Fruit fly (Drosophila melanogaster) whole organism, pupa: ENCODE data around the gene Fign.

Experiments used
- CG10348 ChIP-seq: fragments of 200-800 bp; sonication (Bioruptor generic); IDR thresholded peaks from 2 replicates; pipeline ENCODE4 v1.3.6; 2022; ENCODE audit warnings: missing biosample characterization, missing genetic modification characterization
- CG12605 ChIP-seq: fragments of 200-800 bp; sonication (Bioruptor generic); IDR thresholded peaks from 2 replicates; pipeline ENCODE4 v1.3.6; 2022; ENCODE audit warnings: missing biosample characterization, missing genetic modification characterization
- CG13204 ChIP-seq: fragments of 200-800 bp; sonication (Bioruptor generic); optimal IDR thresholded peaks from 2 replicates; lab custom pipeline; 2018; ENCODE audit warnings: missing biosample characterization, mild to moderate bottlenecking, missing genetic modification characterization, moderate library complexity
- CG14655 ChIP-seq: fragments of 200-800 bp; sonication (Bioruptor generic); optimal IDR thresholded peaks from 3 replicates; lab custom pipeline; 2017; ENCODE audit warnings: mild to moderate bottlenecking, missing biosample characterization, missing genetic modification reagents, missing genetic modification characterization
- CG15710 ChIP-seq: fragments of 200-800 bp; sonication (Bioruptor generic); optimal IDR thresholded peaks from 2 replicates; lab custom pipeline; 2018; ENCODE audit warnings: missing biosample characterization, mild to moderate bottlenecking, missing genetic modification characterization, moderate library complexity
- CG17806 ChIP-seq: fragments of 200-800 bp; sonication (Bioruptor generic); optimal IDR thresholded peaks from 2 replicates; lab custom pipeline; 2018; ENCODE audit warnings: missing biosample characterization, mild to moderate bottlenecking, missing genetic modification characterization, moderate library complexity
- CG32121 ChIP-seq: fragments of 200-800 bp; sonication (Bioruptor generic); IDR thresholded peaks from 2 replicates; pipeline ENCODE4 v1.3.6; 2022; ENCODE audit warnings: missing biosample characterization, missing genetic modification characterization
- CG34367 ChIP-seq: fragments of 200-800 bp; sonication (Bioruptor generic); optimal IDR thresholded peaks from 2 replicates; lab custom pipeline; 2018; ENCODE audit warnings: missing biosample characterization, mild to moderate bottlenecking, missing genetic modification characterization
- CG4496 ChIP-seq: fragments of 200-800 bp; sonication (Bioruptor generic); IDR thresholded peaks from 3 replicates; pipeline ENCODE4 v1.3.6; 2022; ENCODE audit warnings: missing biosample characterization, missing genetic modification characterization
- CG8159 ChIP-seq: fragments of 200-800 bp; sonication (Bioruptor generic); optimal IDR thresholded peaks from 3 replicates; lab custom pipeline; 2018; ENCODE audit warnings: missing biosample characterization, mild to moderate bottlenecking, missing genetic modification characterization, moderate library complexity
- CG8301 ChIP-seq: fragments of 200-800 bp; sonication (Bioruptor generic); optimal IDR thresholded peaks from 2 replicates; lab custom pipeline; 2018; ENCODE audit warnings: missing biosample characterization, mild to moderate bottlenecking, missing genetic modification characterization
- CG9948 ChIP-seq: fragments of 200-800 bp; sonication (Bioruptor generic); optimal IDR thresholded peaks from 2 replicates; lab custom pipeline; 2018; ENCODE audit warnings: missing biosample characterization, mild to moderate bottlenecking, missing genetic modification characterization, moderate library complexity
- D1 ChIP-seq: fragments of 200-800 bp; sonication (Bioruptor generic); optimal IDR thresholded peaks from 2 replicates; lab custom pipeline; 2018; ENCODE audit warnings: missing biosample characterization, mild to moderate bottlenecking, missing genetic modification characterization, moderate library complexity
- EcR ChIP-seq: fragments of 200-800 bp; sonication (Bioruptor generic); optimal IDR thresholded peaks from 3 replicates; lab custom pipeline; 2019; ENCODE audit warnings: missing biosample characterization, missing genetic modification characterization, mild to moderate bottlenecking, moderate library complexity, missing genetic modification reagents
- Ets98B ChIP-seq: fragments of 200-800 bp; sonication (Bioruptor generic); IDR thresholded peaks from 2 replicates; pipeline ENCODE4 v1.3.6; 2022; ENCODE audit warnings: missing biosample characterization, missing genetic modification characterization
- Pif1A ChIP-seq: fragments of 200-800 bp; sonication (Bioruptor generic); optimal IDR thresholded peaks from 3 replicates; lab custom pipeline; 2016; ENCODE audit warnings: missing biosample characterization, missing genetic modification characterization
- Pif1B ChIP-seq: fragments of 200-800 bp; sonication (Bioruptor generic); optimal IDR thresholded peaks from 3 replicates; lab custom pipeline; 2016; ENCODE audit warnings: missing biosample characterization, missing genetic modification characterization
- Snoo ChIP-seq: fragments of 200-800 bp; sonication (Bioruptor generic); optimal IDR thresholded peaks from 3 replicates; lab custom pipeline; 2017; ENCODE audit warnings: missing biosample characterization, mild to moderate bottlenecking, missing genetic modification characterization, inconsistent platforms
- fd96Ca ChIP-seq: fragments of 200-800 bp; sonication (Bioruptor generic); IDR thresholded peaks from 3 replicates; pipeline ENCODE4 v1.3.6; 2022; ENCODE audit warnings: missing biosample characterization, missing genetic modification characterization
- gl ChIP-seq: fragments of 200-800 bp; sonication (Bioruptor generic); optimal IDR thresholded peaks from 2 replicates; lab custom pipeline; 2018; ENCODE audit warnings: missing biosample characterization, mild to moderate bottlenecking, missing genetic modification characterization
- rn ChIP-seq: fragments of 200-800 bp; sonication (Bioruptor generic); IDR thresholded peaks from 2 replicates; pipeline ENCODE4 v1.3.6; 2022; ENCODE audit warnings: missing biosample characterization, missing genetic modification characterization

The Fign gene

DNA sequence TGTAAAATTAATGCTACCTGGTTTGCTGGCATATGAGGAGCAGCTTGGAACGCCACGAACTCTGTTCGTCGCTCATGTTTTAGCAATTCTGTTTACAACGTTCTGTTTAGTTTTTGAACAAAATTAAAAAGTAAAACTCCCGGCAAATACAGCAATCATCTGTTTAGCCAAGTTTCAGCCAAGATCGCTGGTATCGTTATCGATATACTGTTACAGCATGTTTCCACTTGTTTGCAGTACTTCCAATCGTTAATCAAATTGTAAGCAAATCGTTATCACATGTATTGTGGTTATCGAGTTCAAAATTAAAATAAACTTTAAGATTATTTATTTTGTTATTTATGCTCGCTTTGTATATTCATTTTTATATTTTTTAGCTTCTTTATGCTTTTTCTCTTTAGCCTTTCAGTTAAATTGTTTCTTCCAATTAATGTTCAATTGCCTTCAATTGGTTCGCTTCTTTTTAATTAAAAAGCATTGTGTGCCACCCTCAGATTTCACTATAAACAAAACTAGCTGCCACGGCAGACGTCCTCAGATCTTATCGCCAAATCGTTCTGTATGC, at the start of gene Fign, which contains the start of gene CG8837:
Gene Fign, minus strand, starts transcription at position 142 of the 565 bp plus-strand sequence.
Gene CG8837, plus strand, starts transcription at position 515 of the 565 bp plus-strand sequence.
- TF ChIP-seq CG10348 (GFP tag; lab: Robert Waterston, UW) (no peak), EcR (GFP tag; lab: Kevin White, UChicago) (no peak), D1 (tag; lab: Kevin White, UChicago) (no peak), CG9948 (tag; lab: Kevin White, UChicago) (no peak), Ets98B (GFP tag; lab: Robert Waterston, UW) (no peak), CG8159 (tag; lab: Kevin White, UChicago) (no peak), CG34367 (tag; lab: Kevin White, UChicago) (no peak), CG15710 (tag; lab: Kevin White, UChicago) (no peak), CG17806 (tag; lab: Kevin White, UChicago) (no peak), Pif1B (no peak), gl (no peak), CG12605 (GFP tag; lab: Robert Waterston, UW) (no peak), Snoo (no peak), CG8301 (tag; lab: Kevin White, UChicago) (no peak), CG14655 (GFP tag; lab: Kevin White, UChicago) (no peak), CG32121 (GFP tag; lab: Robert Waterston, UW) (no peak), CG13204 (GFP tag; lab: Kevin White, UChicago) (no peak), Pif1A (GFP tag; lab: Kevin White, UChicago) (no peak), fd96Ca (GFP tag; lab: Robert Waterston, UW) (no peak)

DNA sequence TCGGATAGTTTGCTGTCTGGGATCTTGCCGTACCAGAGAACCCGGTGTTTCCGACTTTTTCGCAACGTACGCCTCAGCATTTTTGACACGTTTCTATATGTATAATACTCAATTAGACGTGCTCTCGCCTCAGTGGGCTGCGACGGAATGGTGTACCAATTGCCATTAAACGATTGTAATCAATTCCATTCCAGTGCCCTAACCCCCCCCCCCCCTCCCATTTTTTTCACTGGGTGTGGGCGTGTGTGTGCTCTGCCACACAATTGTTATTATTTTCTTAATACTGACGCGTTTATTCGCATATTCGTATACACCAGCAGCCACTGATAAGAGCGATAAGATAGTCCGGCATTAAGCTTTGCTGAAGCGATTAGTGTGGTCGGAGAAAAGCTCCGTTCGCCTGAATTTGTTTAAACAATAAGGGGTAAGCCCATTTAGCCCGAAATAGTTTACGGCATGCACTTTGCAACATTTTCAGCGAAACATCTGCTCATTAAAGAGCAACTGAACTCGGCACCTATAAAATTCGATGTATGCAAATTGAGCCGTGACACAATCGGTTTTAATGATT, 49.5 kb upstream of the Fign start:
- TF ChIP-seq D1 (tag; lab: Kevin White, UChicago) (no peak), CG10348 (GFP tag; lab: Robert Waterston, UW) (no peak), Ets98B (GFP tag; lab: Robert Waterston, UW) (no peak), CG15710 (tag; lab: Kevin White, UChicago) (no peak), CG14655 (GFP tag; lab: Kevin White, UChicago) (no peak)

DNA sequence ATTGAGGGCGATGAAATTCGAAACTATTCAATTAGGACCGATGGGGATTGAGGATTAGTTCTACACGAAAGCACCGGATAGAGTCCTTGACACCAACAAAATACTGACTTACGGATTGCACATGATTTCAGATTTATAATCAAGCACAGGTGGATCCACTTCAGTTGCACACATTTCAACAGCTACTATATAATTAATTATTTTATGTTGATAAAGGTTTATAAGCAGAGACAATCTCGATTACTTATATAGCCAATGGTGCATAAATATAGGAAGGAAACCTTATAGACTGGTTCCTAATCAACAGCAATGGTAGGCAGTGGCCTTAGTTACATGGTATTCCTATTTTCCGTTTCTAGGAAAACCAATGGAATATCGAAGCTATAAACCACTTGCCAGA, 48.8 kb upstream of the Fign start:
- no peak for TF ChIP-seq CG17806 (tag; lab: Kevin White, UChicago)
- TF ChIP-seq EcR (GFP tag; lab: Kevin White, UChicago): no peak
- no peak for TF ChIP-seq CG14655 (GFP tag; lab: Kevin White, UChicago)
- no peak for TF ChIP-seq CG8159 (tag; lab: Kevin White, UChicago)
- no peak for TF ChIP-seq D1 (tag; lab: Kevin White, UChicago)
- TF ChIP-seq, all 21 proteins: peak for 0

DNA sequence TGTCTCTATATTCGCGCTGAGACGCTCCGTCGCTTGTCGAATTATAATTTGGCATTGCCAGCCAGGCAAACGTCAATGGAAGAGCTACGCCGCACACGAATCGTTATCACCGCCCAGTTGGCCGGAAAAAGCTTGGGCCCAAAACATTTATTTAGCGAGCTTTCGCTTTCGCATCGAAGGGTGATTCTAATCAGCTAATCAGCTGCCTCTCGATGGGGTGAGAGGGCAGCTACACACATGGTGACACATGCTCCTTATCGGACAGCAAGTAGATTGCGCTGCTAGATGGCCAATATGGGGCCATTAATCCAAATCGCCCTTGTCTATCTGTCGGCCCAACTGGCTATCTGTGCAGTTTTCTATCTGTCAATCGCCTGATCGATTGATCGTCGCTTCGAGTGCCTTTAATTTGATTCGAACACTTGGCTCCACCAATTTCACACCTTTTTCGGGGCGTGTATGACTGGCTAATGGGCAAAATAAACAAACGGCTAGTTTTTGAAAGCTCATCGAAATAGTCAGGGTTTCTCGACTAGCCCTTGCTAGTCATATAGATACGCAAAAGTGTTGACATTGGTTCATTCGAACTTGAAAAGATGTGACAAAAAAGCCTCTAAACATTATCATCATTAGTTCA, 46.5 kb upstream of the Fign start:
- TF ChIP-seq CG8159 (tag; lab: Kevin White, UChicago): no peak
- no peak for TF ChIP-seq Pif1A (GFP tag; lab: Kevin White, UChicago)
- TF ChIP-seq CG17806 (tag; lab: Kevin White, UChicago): no peak
- no peak for TF ChIP-seq CG32121 (GFP tag; lab: Robert Waterston, UW)
- TF ChIP-seq D1 (tag; lab: Kevin White, UChicago): no peak
- no peak for TF ChIP-seq Pif1B

DNA sequence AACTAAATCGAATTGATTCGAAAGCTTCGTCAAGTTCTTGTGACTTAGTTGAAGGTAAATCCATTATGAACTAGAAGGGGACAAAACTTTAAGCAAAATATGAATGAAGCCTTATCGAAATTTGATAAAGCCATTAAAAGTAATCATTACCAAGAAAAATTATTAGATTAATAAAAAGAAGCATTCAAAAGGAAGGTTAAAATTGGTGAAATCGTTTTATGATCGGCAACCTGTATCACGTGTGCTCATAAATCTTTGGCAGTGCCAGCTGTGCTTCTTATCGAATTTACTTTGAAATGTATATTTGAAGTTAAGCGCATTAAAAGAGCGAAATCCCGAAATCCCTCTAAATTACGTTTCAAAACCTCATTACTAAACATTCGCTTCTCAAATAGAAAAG, 42.1 kb upstream of the Fign start:
- TF ChIP-seq CG32121 (GFP tag; lab: Robert Waterston, UW) (no peak), CG15710 (tag; lab: Kevin White, UChicago) (no peak), CG8159 (tag; lab: Kevin White, UChicago) (no peak), CG4496 (GFP tag; lab: Robert Waterston, UW) (no peak), CG13204 (GFP tag; lab: Kevin White, UChicago) (no peak)

DNA sequence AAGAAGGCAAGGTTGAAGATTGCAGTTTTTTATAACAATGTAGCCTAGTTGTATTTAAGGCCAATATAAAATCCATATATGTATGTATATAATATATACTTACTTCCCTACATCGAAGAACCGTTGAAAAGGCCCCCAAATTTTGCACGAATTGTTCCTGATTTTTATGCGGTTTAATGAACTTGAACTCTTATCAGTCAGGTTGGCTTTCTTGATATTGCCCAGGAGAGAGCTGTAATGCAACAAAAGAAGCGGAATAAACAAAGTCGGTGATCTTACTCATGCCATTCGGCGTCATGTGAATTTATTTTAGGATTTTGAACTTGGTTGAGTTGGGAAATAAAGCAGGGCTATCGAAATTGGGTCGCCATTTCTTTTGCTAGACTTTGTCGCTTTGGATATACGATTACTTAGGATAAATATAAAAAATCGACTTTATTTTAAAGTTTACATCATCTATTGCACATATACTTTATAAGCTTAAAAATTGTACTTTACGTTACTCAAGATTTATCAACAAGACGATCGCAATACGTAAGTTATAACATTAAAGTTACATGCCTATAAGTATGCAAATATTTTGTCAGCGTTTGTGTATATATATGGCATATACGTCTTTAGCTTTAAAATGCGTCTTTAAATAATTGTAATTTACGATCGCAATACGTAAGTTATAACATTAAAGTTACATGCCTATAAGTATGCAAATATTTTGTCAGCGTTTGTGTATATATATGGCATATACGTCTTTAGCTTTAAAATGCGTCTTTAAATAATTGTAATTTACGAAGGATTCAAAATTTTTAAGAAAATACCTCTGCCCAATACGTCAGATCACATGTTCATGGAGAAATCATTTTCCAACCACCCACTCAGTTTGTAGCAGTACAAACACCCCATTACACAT, 37.4 kb upstream of the Fign start, which contains the start of gene CG8838:
Gene CG8838, plus strand, starts transcription at position 857 of the 907 bp plus-strand sequence.
- TF ChIP-seq Pif1B: no peak
- TF ChIP-seq CG10348 (GFP tag; lab: Robert Waterston, UW): no peak
- TF ChIP-seq fd96Ca (GFP tag; lab: Robert Waterston, UW): no peak
- no peak for TF ChIP-seq EcR (GFP tag; lab: Kevin White, UChicago)
- no peak for TF ChIP-seq rn (GFP tag; lab: Robert Waterston, UW)
- no peak for TF ChIP-seq CG32121 (GFP tag; lab: Robert Waterston, UW)
- no peak for TF ChIP-seq CG14655 (GFP tag; lab: Kevin White, UChicago)
- TF ChIP-seq CG8301 (tag; lab: Kevin White, UChicago): no peak
- no peak for TF ChIP-seq Pif1A (GFP tag; lab: Kevin White, UChicago)
- no peak for TF ChIP-seq D1 (tag; lab: Kevin White, UChicago)
- no peak for TF ChIP-seq CG17806 (tag; lab: Kevin White, UChicago)
- no peak for TF ChIP-seq CG15710 (tag; lab: Kevin White, UChicago)
- no peak for TF ChIP-seq CG12605 (GFP tag; lab: Robert Waterston, UW)
- no peak for TF ChIP-seq CG13204 (GFP tag; lab: Kevin White, UChicago)
- no peak for TF ChIP-seq CG4496 (GFP tag; lab: Robert Waterston, UW)
- TF ChIP-seq CG8159 (tag; lab: Kevin White, UChicago): no peak
- TF ChIP-seq Ets98B (GFP tag; lab: Robert Waterston, UW): no peak
- no peak for TF ChIP-seq gl
- TF ChIP-seq CG34367 (tag; lab: Kevin White, UChicago): no peak
